Worm (Caenorhabditis elegans) whole organism, young adult: ENCODE measurements around the gene col-36.

Experiments
- B0019.2 ChIP-seq: fragments of 200-800 bp; sonication (Bioruptor generic); conservative IDR thresholded peaks from 2 replicates; pipeline ENCODE4 v1.3.6; 2022; ENCODE audit warnings: missing genetic modification reagents, missing genetic modification characterization, missing compliant biosample characterization
- D2030.7 ChIP-seq: fragments of 200-800 bp; sonication (Bioruptor generic); IDR thresholded peaks from 2 replicates; pipeline ENCODE4 v1.3.6; 2022; ENCODE audit warnings: missing genetic modification reagents, missing genetic modification characterization, missing compliant biosample characterization
- F10E7.11 ChIP-seq: sonication (generic microtip); optimal IDR thresholded peaks from 2 replicates; lab custom pipeline; 2017; ENCODE audit warnings: mild to moderate bottlenecking, missing genetic modification characterization, moderate library complexity, missing compliant biosample characterization
- F22D6.2 ChIP-seq: sonication (generic microtip); optimal IDR thresholded peaks from 2 replicates; lab custom pipeline; 2016; ENCODE audit warnings: mild to moderate bottlenecking, missing genetic modification characterization, missing compliant biosample characterization
- F23B12.7 ChIP-seq: sonication (generic microtip); optimal IDR thresholded peaks from 2 replicates; lab custom pipeline; 2017; ENCODE audit warnings: missing genetic modification characterization, mild to moderate bottlenecking, missing compliant biosample characterization, antibody characterized with exemption, moderate library complexity; ENCODE audit not compliant: insufficient read depth
- F37B4.10 ChIP-seq: fragments of 200-800 bp; sonication (Bioruptor generic); IDR thresholded peaks from 2 replicates; pipeline ENCODE4 v1.3.6; 2022; ENCODE audit warnings: missing genetic modification characterization, missing compliant biosample characterization
- Y67H2A.10 ChIP-seq: fragments of 200-800 bp; sonication (Bioruptor generic); conservative IDR thresholded peaks from 2 replicates; pipeline ENCODE4 v1.3.6; 2022; ENCODE audit warnings: missing genetic modification reagents, missing genetic modification characterization, missing compliant biosample characterization
- ZK185.1 ChIP-seq: sonication (generic microtip); optimal IDR thresholded peaks from 2 replicates; lab custom pipeline; 2016; ENCODE audit warnings: mild to moderate bottlenecking, missing genetic modification characterization, missing compliant biosample characterization; ENCODE audit not compliant: poor library complexity, severe bottlenecking
- akir-1 ChIP-seq: fragments of 200-800 bp; sonication (Bioruptor generic); optimal IDR thresholded peaks from 2 replicates; lab custom pipeline; 2018; ENCODE audit warnings: mild to moderate bottlenecking, missing genetic modification characterization, moderate library complexity, missing compliant biosample characterization
- atf-7 ChIP-seq: sonication (generic microtip); optimal IDR thresholded peaks from 2 replicates; lab custom pipeline; 2017; ENCODE audit warnings: mild to moderate bottlenecking, missing genetic modification characterization, missing compliant biosample characterization
- attf-5 ChIP-seq: fragments of 200-800 bp; sonication (Bioruptor generic); optimal IDR thresholded peaks from 2 replicates; lab custom pipeline; 2018; ENCODE audit warnings: mild to moderate bottlenecking, missing genetic modification characterization, missing compliant biosample characterization
- bed-1 ChIP-seq: fragments of 200-800 bp; sonication (Bioruptor generic); IDR thresholded peaks from 2 replicates; pipeline ENCODE4 v1.3.6; 2022; ENCODE audit warnings: missing genetic modification reagents, missing genetic modification characterization, missing compliant biosample characterization
- bed-2 ChIP-seq: fragments of 200-800 bp; sonication (Bioruptor generic); IDR thresholded peaks from 2 replicates; pipeline ENCODE4 v1.3.6; 2022; ENCODE audit warnings: missing genetic modification reagents, missing genetic modification characterization, missing compliant biosample characterization
- cebp-1 ChIP-seq, 2 experiments: fragments of 200-800 bp in 1 of 2; sonication (Bioruptor generic) in 1 of 2; sonication (generic microtip) in 1 of 2; IDR thresholded peaks in 1 of 2; optimal IDR thresholded peaks in 1 of 2; 2 replicates each; pipeline versions ENCODE4 v1.3.6 to Lab custom; 2017 to 2022; ENCODE audit warnings: missing compliant biosample characterization in 2 of 2, missing genetic modification characterization in 2 of 2, mild to moderate bottlenecking in 1 of 2, missing genetic modification reagents in 1 of 2, moderate library complexity in 1 of 2
- ceh-27 ChIP-seq: fragments of 200-800 bp; sonication (Bioruptor generic); optimal IDR thresholded peaks from 2 replicates; lab custom pipeline; 2018; ENCODE audit warnings: mild to moderate bottlenecking, missing genetic modification characterization, moderate library complexity, missing compliant biosample characterization
- ceh-79 ChIP-seq: sonication (generic microtip); optimal IDR thresholded peaks from 2 replicates; lab custom pipeline; 2017; ENCODE audit warnings: mild to moderate bottlenecking, missing genetic modification characterization, missing compliant biosample characterization
- egl-18 ChIP-seq: fragments of 200-800 bp; sonication (Bioruptor generic); IDR thresholded peaks from 2 replicates; pipeline ENCODE4 v1.3.6; 2022; ENCODE audit warnings: missing genetic modification reagents, missing genetic modification characterization, missing compliant biosample characterization
- fkh-3 ChIP-seq: sonication (generic microtip); optimal IDR thresholded peaks from 2 replicates; lab custom pipeline; 2016; ENCODE audit warnings: mild to moderate bottlenecking, missing genetic modification characterization, missing compliant biosample characterization
- him-1 ChIP-seq: sonication (generic microtip); optimal IDR thresholded peaks from 2 replicates; lab custom pipeline; 2016; ENCODE audit warnings: missing genotype, missing genetic modification reagents, missing genetic modification characterization, missing compliant biosample characterization
- hrde-1 ChIP-seq: sonication (generic microtip); optimal IDR thresholded peaks from 2 replicates; lab custom pipeline; 2016; ENCODE audit warnings: missing genetic modification characterization, mild to moderate bottlenecking, missing compliant biosample characterization, moderate library complexity, missing genotype, missing genetic modification reagents, borderline replicate concordance
- hsf-1 ChIP-seq: fragments of 200-800 bp; sonication (Bioruptor generic); IDR thresholded peaks from 2 replicates; pipeline ENCODE4 v1.3.6; 2022; ENCODE audit warnings: missing genetic modification reagents, missing genetic modification characterization, missing compliant biosample characterization
- let-607 ChIP-seq, 2 experiments: fragments of 200-800 bp in 1 of 2; sonication (Bioruptor generic) in 1 of 2; sonication (generic microtip) in 1 of 2; optimal IDR thresholded peaks; 2 replicates each; lab custom pipeline; 2016 to 2018; ENCODE audit warnings: mild to moderate bottlenecking in 2 of 2, missing compliant biosample characterization in 2 of 2, missing genetic modification characterization in 2 of 2, moderate library complexity in 2 of 2, missing genotype in 1 of 2
- lsl-1 ChIP-seq: fragments of 200-800 bp; sonication (Bioruptor generic); optimal IDR thresholded peaks from 2 replicates; lab custom pipeline; 2018; ENCODE audit warnings: mild to moderate bottlenecking, missing genetic modification characterization, moderate library complexity, missing compliant biosample characterization
- lsy-27 ChIP-seq: sonication (generic microtip); optimal IDR thresholded peaks from 2 replicates; lab custom pipeline; 2017; ENCODE audit warnings: missing genetic modification characterization, mild to moderate bottlenecking, missing compliant biosample characterization, antibody characterized with exemption, missing genotype, borderline replicate concordance; ENCODE audit not compliant: insufficient read depth
- madf-10 ChIP-seq: sonication (generic microtip); optimal IDR thresholded peaks from 2 replicates; lab custom pipeline; 2016; ENCODE audit warnings: mild to moderate bottlenecking, missing genetic modification characterization, missing compliant biosample characterization
- madf-6 ChIP-seq: fragments of 200-800 bp; sonication (Bioruptor generic); IDR thresholded peaks from 2 replicates; pipeline ENCODE4 v1.3.6; 2022; ENCODE audit warnings: missing genetic modification reagents, missing genetic modification characterization, missing compliant biosample characterization
- mes-4 ChIP-seq: sonication (generic microtip); optimal IDR thresholded peaks from 2 replicates; lab custom pipeline; 2016; ENCODE audit warnings: missing genotype, missing genetic modification characterization, missing compliant biosample characterization
- nhr-80 ChIP-seq: sonication (generic microtip); optimal IDR thresholded peaks from 2 replicates; lab custom pipeline; 2016; ENCODE audit warnings: missing genetic modification characterization, missing compliant biosample characterization
- nhr-90 ChIP-seq: sonication (generic microtip); optimal IDR thresholded peaks from 2 replicates; lab custom pipeline; 2016; ENCODE audit warnings: missing genotype, mild to moderate bottlenecking, missing genetic modification characterization, missing compliant biosample characterization
- sdz-38 ChIP-seq: sonication (generic microtip); optimal IDR thresholded peaks from 2 replicates; lab custom pipeline; 2016; ENCODE audit warnings: missing genotype, missing genetic modification characterization, missing compliant biosample characterization
- sea-2 ChIP-seq: fragments of 200-800 bp; sonication (Bioruptor generic); IDR thresholded peaks from 2 replicates; pipeline ENCODE4 v1.3.6; 2022; ENCODE audit warnings: missing genetic modification characterization, missing compliant biosample characterization
- snpc-3.4 ChIP-seq: sonication (generic microtip); optimal IDR thresholded peaks from 2 replicates; lab custom pipeline; 2017; ENCODE audit warnings: missing genetic modification characterization, mild to moderate bottlenecking, missing compliant biosample characterization, antibody characterized with exemption, moderate library complexity, missing genotype, missing genetic modification reagents
- snpc-4 ChIP-seq, 5 experiments: fragments of 150-350 bp in 1 of 5; sonication (generic microtip) in 4 of 5; optimal IDR thresholded peaks; 2 replicates each; lab custom pipeline; 2014 to 2018; ENCODE audit warnings: missing genetic modification characterization in 5 of 5, missing biosample characterization in 3 of 5, antibody characterized with exemption in 2 of 5, mild to moderate bottlenecking in 2 of 5, missing compliant biosample characterization in 2 of 5, missing genotype in 2 of 5, moderate library complexity in 2 of 5, missing genetic modification reagents in 1 of 5
- sptf-2 ChIP-seq: fragments of 200-800 bp; sonication (Bioruptor generic); optimal IDR thresholded peaks from 2 replicates; lab custom pipeline; 2018; ENCODE audit warnings: mild to moderate bottlenecking, missing genetic modification characterization, missing compliant biosample characterization
- tbx-9 ChIP-seq: sonication (generic microtip); optimal IDR thresholded peaks from 2 replicates; lab custom pipeline; 2016; ENCODE audit warnings: borderline replicate concordance, missing genetic modification characterization, inconsistent platforms, missing compliant biosample characterization
- tlf-1 ChIP-seq: fragments of 200-800 bp; sonication (Bioruptor generic); optimal IDR thresholded peaks from 2 replicates; lab custom pipeline; 2018; ENCODE audit warnings: mild to moderate bottlenecking, missing genetic modification characterization, missing compliant biosample characterization
- ztf-18 ChIP-seq: sonication (generic microtip); optimal IDR thresholded peaks from 2 replicates; lab custom pipeline; 2016; ENCODE audit warnings: missing genotype, mild to moderate bottlenecking, missing genetic modification characterization, missing compliant biosample characterization
- ztf-6 ChIP-seq: fragments of 200-800 bp; sonication (Bioruptor generic); IDR thresholded peaks from 2 replicates; pipeline ENCODE4 v1.3.6; 2022; ENCODE audit warnings: missing genetic modification reagents, missing genetic modification characterization, missing compliant biosample characterization

Gene col-36

ce11 chrII:7147550-7147949, 21.1 kb downstream of the col-36 start (continued):
- TF ChIP-seq D2030.7 (GFP tag; lab: Robert Waterston, UW) (peak; percentile 60), ztf-6 (no peak)

DNA sequence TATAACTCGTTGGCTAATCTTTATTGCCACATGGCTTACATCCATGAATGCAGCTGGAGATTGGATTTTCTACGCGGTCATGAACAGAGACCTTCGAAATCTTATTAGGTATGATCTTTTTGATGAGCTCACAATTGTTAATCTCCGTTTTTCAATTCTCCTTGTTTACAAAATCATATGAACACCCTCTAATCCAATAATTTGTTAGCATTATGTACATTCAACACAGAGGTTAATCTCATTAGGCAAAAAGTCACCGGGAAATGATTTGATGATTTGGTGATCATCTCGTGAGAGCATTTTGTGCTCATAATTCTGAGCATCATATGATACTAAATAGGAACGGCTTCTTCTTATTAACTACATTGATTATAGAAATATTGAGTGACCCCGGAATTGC, 22.4 kb downstream of the col-36 start:
- TF ChIP-seq ZK185.1 (tag; lab: Kevin White, UChicago) = no peak
- no peak for TF ChIP-seq him-1
- TF ChIP-seq sptf-2 (GFP tag; lab: Kevin White, UChicago) = no peak
- no peak for TF ChIP-seq snpc-4 (GFP tag; optimal IDR thresholded peaks at IDR 0.05; lab: Kevin White, UChicago)
- TF ChIP-seq snpc-4 (tag; optimal IDR thresholded peaks at IDR 0.05; lab: Kevin White, UChicago) = no peak
- TF ChIP-seq atf-7 (tag; lab: Kevin White, UChicago) = no peak
- no peak for TF ChIP-seq ceh-27 (GFP tag; lab: Kevin White, UChicago)
- TF ChIP-seq F10E7.11 (tag; lab: Kevin White, UChicago) = no peak
- TF ChIP-seq sea-2 (GFP tag; lab: Robert Waterston, UW) = no peak
- TF ChIP-seq mes-4 (tag; lab: Kevin White, UChicago) = no peak
- no peak for TF ChIP-seq Y67H2A.10 (GFP tag; lab: Robert Waterston, UW)
- TF ChIP-seq fkh-3 = no peak
- no peak for TF ChIP-seq bed-2 (GFP tag; lab: Robert Waterston, UW)
- no peak for TF ChIP-seq akir-1 (GFP tag; lab: Kevin White, UChicago)
- no peak for TF ChIP-seq madf-10

DNA sequence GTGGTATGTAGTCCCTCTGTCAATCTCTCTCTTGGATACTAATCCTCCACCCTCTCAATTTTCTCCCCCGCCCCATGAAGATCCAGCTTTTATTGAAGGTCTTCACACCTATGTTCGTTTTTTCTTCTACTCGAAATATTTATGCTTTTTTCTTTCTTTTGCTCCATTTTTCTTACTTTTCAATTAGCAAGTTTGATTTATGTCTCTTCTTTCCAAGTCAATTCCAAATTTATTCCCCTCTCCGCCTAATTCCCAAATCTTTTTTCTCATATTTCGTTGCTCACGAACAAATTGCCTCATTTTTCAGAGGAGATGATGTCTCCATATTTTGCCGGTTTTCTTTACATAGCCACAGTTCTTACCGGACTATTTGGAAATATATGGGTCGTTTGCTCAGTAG, 24.3 kb downstream of the col-36 start, which contains the start of gene npr-31:
Gene npr-31, plus strand, starts transcription at position 301 of the 400 bp plus-strand sequence.
- TF ChIP-seq bed-1 (GFP tag; lab: Robert Waterston, UW) = no peak
- no peak for TF ChIP-seq B0019.2 (GFP tag; lab: Robert Waterston, UW)
- no peak for TF ChIP-seq egl-18 (GFP tag; lab: Robert Waterston, UW)
- TF ChIP-seq F22D6.2 = no peak
- TF ChIP-seq snpc-3.4 (tag; lab: Kevin White, UChicago) = no peak
- TF ChIP-seq F23B12.7 (tag; lab: Kevin White, UChicago) = no peak
- TF ChIP-seq, all 124 proteins: peak for 0

- TF ChIP-seq tbx-9 (no peak), nhr-80 (tag; lab: Kevin White, UChicago) (peak; percentile 28), ceh-79 (no peak)
Measured at ce11 chrII:7139064-7139463, 29.5 kb downstream of the col-36 start.

DNA sequence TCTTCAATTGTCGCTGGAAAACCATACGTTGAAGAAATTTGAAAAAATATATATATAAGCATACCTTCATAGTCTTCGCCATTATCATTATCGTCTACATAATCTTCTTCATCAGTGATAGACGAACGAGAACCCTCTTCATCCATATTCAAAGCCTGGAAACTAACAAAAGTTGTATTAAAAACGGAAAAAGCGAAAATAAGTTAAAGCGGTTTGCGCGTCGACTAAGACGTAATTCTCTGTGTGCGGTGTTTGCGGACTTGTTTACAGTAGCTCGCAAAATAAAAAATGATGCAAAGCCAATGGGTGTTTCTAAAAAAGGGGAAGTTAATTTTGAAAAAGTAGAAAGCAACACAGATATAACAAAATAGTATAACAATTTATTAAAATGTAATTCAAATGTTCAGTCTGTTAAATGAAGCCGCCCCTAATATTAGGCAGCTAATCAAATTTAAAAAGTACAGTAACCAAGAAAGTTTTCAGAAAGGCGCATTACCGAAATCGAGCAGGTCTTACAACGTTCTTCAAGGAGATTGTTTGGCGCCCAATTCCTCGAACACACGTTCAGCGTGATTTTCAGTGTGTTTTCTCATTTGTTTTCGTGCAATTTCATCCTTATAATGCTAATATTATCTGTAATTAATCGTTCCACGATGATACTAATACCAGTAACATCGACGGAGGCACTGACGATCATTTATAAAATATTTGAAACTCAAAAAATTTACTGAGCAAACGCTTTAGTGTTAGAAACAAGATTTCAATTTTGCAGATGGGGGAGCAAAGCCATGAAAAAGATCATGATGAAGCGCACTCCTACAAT, 36.5 kb downstream of the col-36 start, which contains the start of the genes T07F8.4 and gld-3:
Gene T07F8.4, minus strand, starts transcription at position 162 of the 823 bp plus-strand sequence.
Gene gld-3, plus strand, starts transcription at position 773 of the 823 bp plus-strand sequence.
- TF ChIP-seq cebp-1 (GFP tag; IDR thresholded peaks at IDR 0.05; lab: Robert Waterston, UW) (no peak), cebp-1 (tag; optimal IDR thresholded peaks at IDR 0.05; lab: Kevin White, UChicago) (no peak), let-607 (tag; optimal IDR thresholded peaks at IDR 0.05; lab: Kevin White, UChicago) (no peak), F23B12.7 (tag; lab: Kevin White, UChicago) (no peak), D2030.7 (GFP tag; lab: Robert Waterston, UW) (peak; percentile 72), attf-5 (no peak), tlf-1 (GFP tag; lab: Kevin White, UChicago) (no peak), lsy-27 (tag; lab: Kevin White, UChicago) (no peak), snpc-3.4 (tag; lab: Kevin White, UChicago) (peak; percentile 24), lsl-1 (GFP tag; lab: Kevin White, UChicago) (peak; percentile 96), nhr-90 (tag; lab: Kevin White, UChicago) (no peak), F37B4.10 (GFP tag; lab: Robert Waterston, UW) (no peak), hrde-1 (tag; lab: Kevin White, UChicago) (no peak), hsf-1 (GFP tag; lab: Robert Waterston, UW) (no peak), madf-6 (GFP tag; lab: Robert Waterston, UW) (peak; percentile 93), F10E7.11 (tag; lab: Kevin White, UChicago) (no peak), sdz-38 (tag; lab: Kevin White, UChicago) (no peak), ztf-18 (tag; lab: Kevin White, UChicago) (peak; percentile 35), mes-4 (tag; lab: Kevin White, UChicago) (no peak)
